Fruit fly (Drosophila melanogaster) whole organism, embryonic: ENCODE data around the gene CG15725.

Source experiments
- ATbp ChIP-seq: fragments of 200-800 bp; sonication (Bioruptor generic); optimal IDR thresholded peaks from 2 replicates; lab custom pipeline; 2017; ENCODE audit warnings: missing biosample characterization, mild to moderate bottlenecking, missing genetic modification characterization, missing genetic modification reagents
- Bteb2 ChIP-seq: fragments of 200-800 bp; sonication (Bioruptor generic); optimal IDR thresholded peaks from 2 replicates; lab custom pipeline; 2016; ENCODE audit warnings: missing biosample characterization, missing genetic modification characterization
- CG10959 ChIP-seq: fragments of 200-800 bp; sonication (Bioruptor generic); IDR thresholded peaks from 2 replicates; pipeline ENCODE4 v1.3.6; 2022; ENCODE audit warnings: missing biosample characterization, missing genetic modification characterization
- CG11085 ChIP-seq: fragments of 200-800 bp; sonication (Bioruptor generic); IDR thresholded peaks from 2 replicates; pipeline ENCODE4 v1.3.6; 2022; ENCODE audit warnings: missing biosample characterization, missing genetic modification characterization
- CG11695 ChIP-seq: fragments of 200-800 bp; sonication (Bioruptor generic); IDR thresholded peaks from 3 replicates; pipeline ENCODE4 v1.3.6; 2022; ENCODE audit warnings: missing biosample characterization, missing genetic modification characterization
- CG12659 ChIP-seq: fragments of 200-800 bp; sonication (Bioruptor generic); optimal IDR thresholded peaks from 3 replicates; lab custom pipeline; 2017; ENCODE audit warnings: mild to moderate bottlenecking, missing biosample characterization, missing genetic modification reagents, missing genetic modification characterization
- CG15696 ChIP-seq: fragments of 200-800 bp; sonication (Bioruptor generic); optimal IDR thresholded peaks from 2 replicates; lab custom pipeline; 2019; ENCODE audit warnings: missing biosample characterization, mild to moderate bottlenecking, missing genetic modification characterization, moderate library complexity
- CG1602 ChIP-seq: fragments of 200-800 bp; sonication (Bioruptor generic); optimal IDR thresholded peaks from 3 replicates; lab custom pipeline; 2016; ENCODE audit warnings: missing biosample characterization, missing genetic modification characterization
- CG17186 ChIP-seq: fragments of 200-800 bp; sonication (Bioruptor generic); optimal IDR thresholded peaks from 3 replicates; lab custom pipeline; 2017; ENCODE audit warnings: missing biosample characterization, missing genetic modification reagents, missing genetic modification characterization
- CG33213 ChIP-seq: fragments of 200-800 bp; sonication (Bioruptor generic); optimal IDR thresholded peaks from 3 replicates; lab custom pipeline; 2016; ENCODE audit warnings: missing biosample characterization, missing genetic modification characterization
- CG34422 ChIP-seq: fragments of 200-800 bp; sonication (Bioruptor generic); IDR thresholded peaks from 3 replicates; pipeline ENCODE4 v1.3.6; 2022; ENCODE audit warnings: missing biosample characterization, missing genetic modification characterization
- CG3838 ChIP-seq: fragments of 200-800 bp; sonication (Bioruptor generic); optimal IDR thresholded peaks from 3 replicates; lab custom pipeline; 2016; ENCODE audit warnings: missing biosample characterization, missing genetic modification characterization
- CG5180 ChIP-seq: fragments of 200-800 bp; sonication (Bioruptor generic); optimal IDR thresholded peaks from 3 replicates; lab custom pipeline; 2017; ENCODE audit warnings: missing biosample characterization, missing genetic modification characterization, mild to moderate bottlenecking, moderate library complexity, missing genetic modification reagents
- CG5245 ChIP-seq: fragments of 200-800 bp; sonication (Bioruptor generic); optimal IDR thresholded peaks from 3 replicates; lab custom pipeline; 2016; ENCODE audit warnings: missing biosample characterization, missing genetic modification characterization
- CG7745 ChIP-seq: fragments of 200-800 bp; sonication (Bioruptor generic); optimal IDR thresholded peaks from 2 replicates; lab custom pipeline; 2018; ENCODE audit warnings: missing biosample characterization, mild to moderate bottlenecking, missing genetic modification characterization, moderate library complexity
- CG8290 ChIP-seq, 3 experiments: fragments of 200-800 bp; sonication (Bioruptor generic); optimal IDR thresholded peaks; 2 replicates each; lab custom pipeline; 2016 to 2019; ENCODE audit warnings: missing biosample characterization in 3 of 3, missing genetic modification characterization in 3 of 3, mild to moderate bottlenecking in 2 of 3, moderate library complexity in 1 of 3
- CG8388 ChIP-seq: fragments of 200-800 bp; sonication (Bioruptor generic); optimal IDR thresholded peaks from 2 replicates; lab custom pipeline; 2019; ENCODE audit warnings: missing biosample characterization, mild to moderate bottlenecking, missing genetic modification characterization, moderate library complexity
- CG8478 ChIP-seq: fragments of >200 bp; optimal IDR thresholded peaks from 2 replicates; lab custom pipeline; 2018
- D ChIP-seq, 2 experiments: fragments of 200-800 bp in 1 of 2; fragments of >200 bp in 1 of 2; sonication (Bioruptor generic) in 1 of 2; optimal IDR thresholded peaks; 2 replicates in 1 of 2; 3 replicates in 1 of 2; lab custom pipeline; 2017; ENCODE audit warnings: mild to moderate bottlenecking in 1 of 2, missing biosample characterization in 1 of 2, missing genetic modification characterization in 1 of 2, missing genetic modification reagents in 1 of 2
- D19A ChIP-seq: fragments of 200-800 bp; optimal IDR thresholded peaks from 3 replicates; lab custom pipeline; 2019; ENCODE audit warnings: missing biosample characterization, mild to moderate bottlenecking, missing genetic modification characterization, moderate library complexity
- Dll ChIP-seq: fragments of 200-800 bp; sonication (Bioruptor generic); IDR thresholded peaks from 4 replicates; pipeline ENCODE4 v1.3.6; 2022; ENCODE audit warnings: missing biosample characterization, missing genetic modification characterization; ENCODE audit not compliant: partially characterized antibody
- Doc2 ChIP-seq: fragments of 200-800 bp; sonication (Bioruptor generic); IDR thresholded peaks from 2 replicates; pipeline ENCODE4 v1.3.6; 2022; ENCODE audit warnings: missing biosample characterization, missing genetic modification characterization
- Dref ChIP-seq: fragments of 200-800 bp; sonication (Bioruptor generic); IDR thresholded peaks from 2 replicates; pipeline ENCODE4 v1.3.6; 2022; ENCODE audit warnings: missing biosample characterization, missing genetic modification characterization
- Fer2 ChIP-seq: fragments of 200-800 bp; sonication (Bioruptor generic); optimal IDR thresholded peaks from 2 replicates; lab custom pipeline; 2018; ENCODE audit warnings: missing biosample characterization, mild to moderate bottlenecking, missing genetic modification characterization, moderate library complexity
- Hr3 ChIP-seq: fragments of 200-800 bp; sonication (Bioruptor generic); optimal IDR thresholded peaks from 3 replicates; lab custom pipeline; 2016; ENCODE audit warnings: missing biosample characterization, missing genetic modification characterization
- Hr39 ChIP-seq: fragments of >200 bp; optimal IDR thresholded peaks from 2 replicates; lab custom pipeline; 2017
- Hr51 ChIP-seq, 2 experiments: fragments of 200-800 bp; sonication (Bioruptor generic); optimal IDR thresholded peaks; 2 replicates in 1 of 2; 3 replicates in 1 of 2; lab custom pipeline; 2016 to 2018; ENCODE audit warnings: missing biosample characterization in 2 of 2, missing genetic modification characterization in 2 of 2, mild to moderate bottlenecking in 1 of 2, moderate library complexity in 1 of 2
- Max ChIP-seq: fragments of 200-800 bp; sonication (Bioruptor generic); optimal IDR thresholded peaks from 2 replicates; lab custom pipeline; 2016; ENCODE audit warnings: missing biosample characterization, mild to moderate bottlenecking, missing genetic modification characterization
- Vsx1 ChIP-seq: fragments of 200-800 bp; sonication (Bioruptor generic); optimal IDR thresholded peaks from 2 replicates; lab custom pipeline; 2017; ENCODE audit warnings: missing biosample characterization, mild to moderate bottlenecking, missing genetic modification characterization, missing genetic modification reagents
- Xrp1 ChIP-seq: fragments of 200-800 bp; sonication (Bioruptor generic); IDR thresholded peaks from 2 replicates; pipeline ENCODE4 v1.3.6; 2022; ENCODE audit warnings: missing biosample characterization, missing genetic modification characterization
- aop ChIP-seq: fragments of 200-800 bp; sonication (Bioruptor generic); IDR thresholded peaks from 2 replicates; pipeline ENCODE4 v1.3.6; 2022; ENCODE audit warnings: missing biosample characterization, missing genetic modification characterization
- ash1 ChIP-seq: fragments of 200-800 bp; sonication (Bioruptor generic); optimal IDR thresholded peaks from 2 replicates; lab custom pipeline; 2018; ENCODE audit warnings: missing biosample characterization, mild to moderate bottlenecking, missing genetic modification characterization
- chinmo ChIP-seq: fragments of 200-800 bp; sonication (Bioruptor generic); IDR thresholded peaks from 4 replicates; pipeline ENCODE4 v1.3.6; 2022; ENCODE audit warnings: missing biosample characterization, missing genetic modification characterization; ENCODE audit not compliant: partially characterized antibody
- chm ChIP-seq: fragments of 200-800 bp; sonication (Bioruptor generic); IDR thresholded peaks from 2 replicates; pipeline ENCODE4 v1.3.6; 2022; ENCODE audit warnings: missing biosample characterization, missing genetic modification characterization
- dmrt11E ChIP-seq: fragments of 200-800 bp; sonication (Bioruptor generic); optimal IDR thresholded peaks from 3 replicates; lab custom pipeline; 2018; ENCODE audit warnings: missing biosample characterization, mild to moderate bottlenecking, missing genetic modification characterization, moderate library complexity
- dmrt99B ChIP-seq: fragments of 200-800 bp; sonication (Bioruptor generic); optimal IDR thresholded peaks from 2 replicates; lab custom pipeline; 2018; ENCODE audit warnings: missing biosample characterization, mild to moderate bottlenecking, missing genetic modification characterization, moderate library complexity
- en ChIP-seq: fragments of 200-800 bp; sonication (Bioruptor generic); optimal IDR thresholded peaks from 2 replicates; lab custom pipeline; 2016; ENCODE audit warnings: missing biosample characterization, missing genetic modification characterization
- ewg ChIP-seq: fragments of 200-800 bp; sonication (Bioruptor generic); optimal IDR thresholded peaks from 3 replicates; lab custom pipeline; 2017; ENCODE audit warnings: mild to moderate bottlenecking, missing biosample characterization, missing genetic modification reagents, missing genetic modification characterization
- gcm2 ChIP-seq: fragments of 200-800 bp; sonication (Bioruptor generic); optimal IDR thresholded peaks from 2 replicates; lab custom pipeline; 2016; ENCODE audit warnings: missing biosample characterization, missing genetic modification characterization
- gem ChIP-seq: fragments of 200-800 bp; sonication (Bioruptor generic); optimal IDR thresholded peaks from 2 replicates; lab custom pipeline; 2019; ENCODE audit warnings: missing biosample characterization, mild to moderate bottlenecking, missing genetic modification characterization, moderate library complexity
- h ChIP-seq: fragments of >200 bp; optimal IDR thresholded peaks from 2 replicates; lab custom pipeline; 2017
- kah ChIP-seq: fragments of 200-800 bp; sonication (Bioruptor generic); optimal IDR thresholded peaks from 2 replicates; lab custom pipeline; 2018; ENCODE audit warnings: missing biosample characterization, mild to moderate bottlenecking, missing genetic modification characterization
- nom ChIP-seq: fragments of 200-800 bp; sonication (Bioruptor generic); optimal IDR thresholded peaks from 2 replicates; lab custom pipeline; 2017; ENCODE audit warnings: missing biosample characterization, missing genetic modification characterization, mild to moderate bottlenecking, moderate library complexity, missing genetic modification reagents
- pb ChIP-seq: fragments of 200-800 bp; sonication (Bioruptor generic); optimal IDR thresholded peaks from 3 replicates; lab custom pipeline; 2016; ENCODE audit warnings: missing biosample characterization, missing genetic modification characterization
- pho ChIP-seq: fragments of 200-800 bp; sonication (Bioruptor generic); optimal IDR thresholded peaks from 2 replicates; lab custom pipeline; 2016; ENCODE audit warnings: missing biosample characterization, missing genetic modification characterization
- row ChIP-seq: fragments of 200-800 bp; sonication (Bioruptor generic); IDR thresholded peaks from 3 replicates; pipeline ENCODE4 v1.3.6; 2022; ENCODE audit warnings: missing biosample characterization, missing genetic modification characterization
- so ChIP-seq: fragments of 200-800 bp; sonication (Bioruptor generic); IDR thresholded peaks from 3 replicates; pipeline ENCODE4 v1.3.6; 2022; ENCODE audit warnings: missing biosample characterization, missing genetic modification characterization
- ssp ChIP-seq: fragments of 200-800 bp; sonication (Bioruptor generic); IDR thresholded peaks from 2 replicates; pipeline ENCODE4 v1.3.6; 2022; ENCODE audit warnings: missing biosample characterization, missing genetic modification characterization
- tin ChIP-seq: fragments of 200-800 bp; sonication (Bioruptor generic); optimal IDR thresholded peaks from 3 replicates; lab custom pipeline; 2016; ENCODE audit warnings: missing biosample characterization, missing genetic modification characterization
- ttk ChIP-seq: fragments of 200-800 bp; sonication (Bioruptor generic); IDR thresholded peaks from 2 replicates; pipeline ENCODE4 v2.1.2; 2022; ENCODE audit warnings: missing biosample characterization, missing genetic modification characterization
- wek ChIP-seq: fragments of 200-800 bp; sonication (Bioruptor generic); optimal IDR thresholded peaks from 3 replicates; lab custom pipeline; 2018; ENCODE audit warnings: missing biosample characterization, mild to moderate bottlenecking, missing genetic modification characterization, moderate library complexity
- yki ChIP-seq: fragments of >200 bp; optimal IDR thresholded peaks from 3 replicates; lab custom pipeline; 2018

The CG15725 gene

DNA sequence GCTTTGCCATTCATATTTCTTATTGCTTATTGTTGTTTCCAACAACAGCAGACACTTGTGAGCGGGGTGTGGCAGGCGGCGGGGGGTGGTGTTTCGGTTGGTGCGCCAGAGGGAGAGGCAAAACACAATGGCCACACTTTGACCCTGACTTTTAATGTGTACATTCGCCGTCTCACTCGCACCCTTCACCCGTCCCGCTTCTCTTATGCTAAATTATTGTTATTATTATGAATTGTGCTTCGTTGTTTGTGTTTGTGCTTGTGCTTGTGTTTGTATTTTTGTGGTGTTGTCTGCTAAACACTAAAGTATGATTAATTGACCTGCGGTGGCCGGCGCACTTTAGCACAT, 50.7 kb downstream of the CG15725 start (continued):
- no peak for TF ChIP-seq CG1602 (GFP tag; lab: Kevin White, UChicago)
- no peak for TF ChIP-seq Vsx1 (GFP tag; lab: Kevin White, UChicago)
- no peak for TF ChIP-seq D19A (tag; lab: Kevin White, UChicago)
- TF ChIP-seq CG33213 (GFP tag; lab: Kevin White, UChicago): no peak
- TF ChIP-seq Max (GFP tag; lab: Kevin White, UChicago): no peak
- no peak for TF ChIP-seq pb (GFP tag; lab: Kevin White, UChicago)
- TF ChIP-seq Hr3 (GFP tag; lab: Kevin White, UChicago): no peak
- TF ChIP-seq CG3838 (GFP tag; lab: Kevin White, UChicago): no peak
- no peak; the same call in 2 of the 3 replicates for TF ChIP-seq so
- TF ChIP-seq gcm2 (GFP tag; lab: Kevin White, UChicago): no peak
- no peak for TF ChIP-seq pho (GFP tag; lab: Kevin White, UChicago)
- no peak for TF ChIP-seq Fer2
- no peak for TF ChIP-seq row (GFP tag; lab: Robert Waterston, UW)
- TF ChIP-seq kah (GFP tag; lab: Kevin White, UChicago): no peak
- TF ChIP-seq Dll (GFP tag; lab: Robert Waterston, UW): no peak
- no peak for TF ChIP-seq yki
- no peak for TF ChIP-seq aop (GFP tag; lab: Robert Waterston, UW)
- no peak for TF ChIP-seq CG8290 (GFP tag; optimal IDR thresholded peaks at IDR 0.05; lab: Kevin White, UChicago)
- TF ChIP-seq CG8290 (tag; optimal IDR thresholded peaks at IDR 0.05; lab: Kevin White, UChicago): peak in 1 of 2 experiments; percentile 69
- TF ChIP-seq CG15696: no peak
- TF ChIP-seq tin: no peak
- TF ChIP-seq dmrt99B (tag; lab: Kevin White, UChicago): no peak
- TF ChIP-seq nom: peak; percentile 48
- TF ChIP-seq ash1 (GFP tag; lab: Kevin White, UChicago): no peak
- no peak for TF ChIP-seq h (lab: Kevin White, UChicago)
- TF ChIP-seq CG5180: peak; percentile 18
- TF ChIP-seq Hr39: no peak
- no peak for TF ChIP-seq Bteb2 (GFP tag; lab: Kevin White, UChicago)
- no peak for TF ChIP-seq ATbp (GFP tag; lab: Kevin White, UChicago)
- no peak for TF ChIP-seq Hr51 (GFP tag; optimal IDR thresholded peaks at IDR 0.05; lab: Kevin White, UChicago)
- TF ChIP-seq CG5245 (GFP tag; lab: Kevin White, UChicago): no peak
- TF ChIP-seq Xrp1 (GFP tag; lab: Robert Waterston, UW): no peak
- TF ChIP-seq CG8388 (GFP tag; lab: Kevin White, UChicago): no peak
- TF ChIP-seq ewg (GFP tag; lab: Kevin White, UChicago): no peak
- TF ChIP-seq CG10959 (GFP tag; lab: Robert Waterston, UW): no peak
- no peak for TF ChIP-seq CG7745 (tag; lab: Kevin White, UChicago)
- TF ChIP-seq chinmo (GFP tag; lab: Robert Waterston, UW): peak; percentile 94
- TF ChIP-seq CG17186 (GFP tag; lab: Kevin White, UChicago): no peak
- TF ChIP-seq CG8478 (lab: Kevin White, UChicago): no peak
- no peak for TF ChIP-seq en
- no peak for TF ChIP-seq chm
- no peak for TF ChIP-seq CG12659 (GFP tag; lab: Kevin White, UChicago)
- TF ChIP-seq CG11085 (GFP tag; lab: Robert Waterston, UW): no peak
- TF ChIP-seq ssp (GFP tag; lab: Robert Waterston, UW): no peak
- TF ChIP-seq Doc2 (GFP tag; lab: Robert Waterston, UW): no peak
- peak; percentile 4 for TF ChIP-seq wek (GFP tag; lab: Kevin White, UChicago)
- no peak for TF ChIP-seq dmrt11E (tag; lab: Kevin White, UChicago)
- no peak for TF ChIP-seq D (optimal IDR thresholded peaks at IDR 0.05; lab: Kevin White, UChicago)
- no peak for TF ChIP-seq D (GFP tag; optimal IDR thresholded peaks at IDR 0.05; lab: Kevin White, UChicago)
- TF ChIP-seq gem (tag; lab: Kevin White, UChicago): no peak
- TF ChIP-seq CG34422: peak; percentile 37; the same call in 1 of the 3 replicates
- TF ChIP-seq Dref: no peak
- no peak for TF ChIP-seq ttk (GFP tag; lab: Robert Waterston, UW)
- no peak for TF ChIP-seq CG11695 (GFP tag; lab: Robert Waterston, UW)
